Worm (Caenorhabditis elegans) whole organism, L2 larva: ENCODE results near the gene F26D2.16.
A peak's percentile ranks its signal among the peaks of the same experiment; 100 is the strongest.

ENCODE experiments used
- C34F6.9 ChIP-seq: fragments of 150-350 bp; optimal IDR thresholded peaks from 2 replicates; lab custom pipeline; 2014; ENCODE audit warnings: missing biosample characterization, missing genetic modification characterization
- F13H6.1 ChIP-seq: sonication (generic microtip); optimal IDR thresholded peaks from 2 replicates; lab custom pipeline; 2016; ENCODE audit warnings: missing genetic modification characterization, missing compliant biosample characterization
- R02D3.7 ChIP-seq: fragments of 150-350 bp; optimal IDR thresholded peaks from 2 replicates; lab custom pipeline; 2014; ENCODE audit warnings: missing biosample characterization, missing genetic modification characterization
- Y55F3AM.14 ChIP-seq: fragments of 200-800 bp; sonication (Bioruptor generic); optimal IDR thresholded peaks from 2 replicates; lab custom pipeline; 2018; ENCODE audit warnings: mild to moderate bottlenecking, missing genetic modification characterization, missing compliant biosample characterization
- blmp-1 ChIP-seq: sonication (generic microtip); optimal IDR thresholded peaks from 2 replicates; lab custom pipeline; 2017; ENCODE audit warnings: missing genetic modification characterization, mild to moderate bottlenecking, missing compliant biosample characterization, antibody characterized with exemption, moderate library complexity; ENCODE audit not compliant: insufficient read depth
- ceh-16 ChIP-seq: fragments of 150-350 bp; optimal IDR thresholded peaks from 2 replicates; lab custom pipeline; 2014; ENCODE audit warnings: missing biosample characterization, missing genetic modification characterization
- ceh-82 ChIP-seq: fragments of 150-350 bp; optimal IDR thresholded peaks from 2 replicates; lab custom pipeline; 2014; ENCODE audit warnings: missing biosample characterization, missing genetic modification characterization
- crh-2 ChIP-seq: sonication (generic microtip); optimal IDR thresholded peaks from 2 replicates; lab custom pipeline; 2017; ENCODE audit warnings: missing biosample characterization, missing genetic modification characterization
- elt-1 ChIP-seq: fragments of 150-350 bp; optimal IDR thresholded peaks from 2 replicates; lab custom pipeline; 2014; ENCODE audit warnings: missing biosample characterization, missing genetic modification characterization
- fos-1 ChIP-seq: fragments of 150-350 bp; optimal IDR thresholded peaks from 2 replicates; lab custom pipeline; 2014; ENCODE audit warnings: missing biosample characterization, missing genetic modification characterization
- gmeb-1 ChIP-seq: fragments of 150-350 bp; optimal IDR thresholded peaks from 2 replicates; lab custom pipeline; 2014; ENCODE audit warnings: missing biosample characterization, missing genetic modification characterization
- lin-11 ChIP-seq: fragments of 150-350 bp; sonication (generic microtip); optimal IDR thresholded peaks from 2 replicates; lab custom pipeline; 2014; ENCODE audit warnings: missing biosample characterization, missing genetic modification characterization, inconsistent platforms, mixed read lengths
- lin-13 ChIP-seq: fragments of 150-350 bp; optimal IDR thresholded peaks from 2 replicates; lab custom pipeline; 2014; ENCODE audit warnings: missing biosample characterization, missing genetic modification reagents, missing genetic modification characterization
- lin-39 ChIP-seq: fragments of 150-350 bp; optimal IDR thresholded peaks from 2 replicates; lab custom pipeline; 2014; ENCODE audit warnings: missing biosample characterization, missing genetic modification reagents, missing genetic modification characterization
- lsy-2 ChIP-seq, 2 experiments: fragments of 150-350 bp in 1 of 2; sonication (generic microtip) in 1 of 2; optimal IDR thresholded peaks; 2 replicates each; lab custom pipeline; 2014 to 2017; ENCODE audit warnings: missing biosample characterization in 2 of 2, missing genetic modification characterization in 2 of 2
- mab-5 ChIP-seq: fragments of 150-350 bp; optimal IDR thresholded peaks from 2 replicates; lab custom pipeline; 2014; ENCODE audit warnings: missing biosample characterization, missing genetic modification characterization
- mbf-1 ChIP-seq: sonication (generic microtip); optimal IDR thresholded peaks from 2 replicates; lab custom pipeline; 2017; ENCODE audit warnings: missing biosample characterization, missing genetic modification characterization
- mdl-1 ChIP-seq, 2 experiments: fragments of 150-350 bp in 1 of 2; sonication (generic microtip) in 1 of 2; optimal IDR thresholded peaks; 2 replicates each; lab custom pipeline; 2017; ENCODE audit warnings: missing biosample characterization in 2 of 2, missing genetic modification characterization in 2 of 2
- nhr-10 ChIP-seq: sonication (generic microtip); optimal IDR thresholded peaks from 2 replicates; lab custom pipeline; 2017; ENCODE audit warnings: missing biosample characterization, missing genetic modification characterization
- nhr-12 ChIP-seq: fragments of 150-350 bp; optimal IDR thresholded peaks from 2 replicates; lab custom pipeline; 2014; ENCODE audit warnings: missing biosample characterization, missing genetic modification characterization
- nhr-129 ChIP-seq: fragments of 150-350 bp; optimal IDR thresholded peaks from 2 replicates; lab custom pipeline; 2014; ENCODE audit warnings: missing biosample characterization, missing genetic modification characterization
- nhr-23 ChIP-seq: fragments of 150-350 bp; optimal IDR thresholded peaks from 2 replicates; lab custom pipeline; 2014; ENCODE audit warnings: missing biosample characterization, missing genetic modification reagents, missing genetic modification characterization
- nhr-25 ChIP-seq: fragments of 150-350 bp; sonication (generic microtip); optimal IDR thresholded peaks from 3 replicates; lab custom pipeline; 2014; ENCODE audit warnings: missing biosample characterization, missing genetic modification characterization
- nhr-77 ChIP-seq: fragments of 150-350 bp; optimal IDR thresholded peaks from 2 replicates; lab custom pipeline; 2014; ENCODE audit warnings: missing biosample characterization, missing genetic modification characterization
- sem-4 ChIP-seq: fragments of 150-350 bp; optimal IDR thresholded peaks from 2 replicates; lab custom pipeline; 2014; ENCODE audit warnings: missing biosample characterization, missing genetic modification reagents, missing genetic modification characterization
- skn-1 ChIP-seq: sonication (generic microtip); optimal IDR thresholded peaks from 2 replicates; lab custom pipeline; 2017; ENCODE audit warnings: missing biosample characterization, missing genetic modification characterization
- sma-3 ChIP-seq: sonication (generic microtip); optimal IDR thresholded peaks from 2 replicates; lab custom pipeline; 2016; ENCODE audit warnings: missing genetic modification reagents, missing genetic modification characterization, missing compliant biosample characterization
- sma-9 ChIP-seq, 2 experiments: fragments of 150-350 bp in 1 of 2; sonication (generic microtip) in 1 of 2; optimal IDR thresholded peaks; 2 replicates each; lab custom pipeline; 2014 to 2016; ENCODE audit warnings: missing genetic modification characterization in 2 of 2, mild to moderate bottlenecking in 1 of 2, missing biosample characterization in 1 of 2, missing compliant biosample characterization in 1 of 2, missing genetic modification reagents in 1 of 2, moderate library complexity in 1 of 2
- unc-39 ChIP-seq: fragments of 150-350 bp; optimal IDR thresholded peaks from 2 replicates; lab custom pipeline; 2014; ENCODE audit warnings: missing biosample characterization, missing genetic modification characterization
- unc-55 ChIP-seq: fragments of 150-350 bp; sonication (generic microtip); optimal IDR thresholded peaks from 3 replicates; lab custom pipeline; 2014; ENCODE audit warnings: missing biosample characterization, missing genetic modification reagents, missing genetic modification characterization
- unc-62 ChIP-seq: fragments of 150-350 bp; optimal IDR thresholded peaks from 2 replicates; lab custom pipeline; 2014; ENCODE audit warnings: missing biosample characterization, missing genetic modification reagents, missing genetic modification characterization
- zag-1 ChIP-seq: fragments of 150-350 bp; optimal IDR thresholded peaks from 2 replicates; lab custom pipeline; 2014; ENCODE audit warnings: missing biosample characterization, missing genetic modification characterization
- ztf-1 ChIP-seq: fragments of 200-800 bp; sonication (Bioruptor generic); conservative IDR thresholded peaks from 2 replicates; pipeline ENCODE4 v1.3.6; 2022; ENCODE audit warnings: missing genetic modification characterization, missing compliant biosample characterization

Gene F26D2.16

ce11 chrV:16399388-16399787 is 20.3 kb downstream of the F26D2.16 start, which contains the start of gene sre-36:
sre-36 (plus strand) TSS chrV:16399688.
- TF ChIP-seq skn-1 (tag; lab: Kevin White, UChicago) (no peak), nhr-25 (no peak), lin-39 (tag; lab: Kevin White, UChicago) (no peak), unc-62 (GFP tag; lab: Kevin White, UChicago) (no peak), fos-1 (tag; lab: Kevin White, UChicago) (no peak)

DNA sequence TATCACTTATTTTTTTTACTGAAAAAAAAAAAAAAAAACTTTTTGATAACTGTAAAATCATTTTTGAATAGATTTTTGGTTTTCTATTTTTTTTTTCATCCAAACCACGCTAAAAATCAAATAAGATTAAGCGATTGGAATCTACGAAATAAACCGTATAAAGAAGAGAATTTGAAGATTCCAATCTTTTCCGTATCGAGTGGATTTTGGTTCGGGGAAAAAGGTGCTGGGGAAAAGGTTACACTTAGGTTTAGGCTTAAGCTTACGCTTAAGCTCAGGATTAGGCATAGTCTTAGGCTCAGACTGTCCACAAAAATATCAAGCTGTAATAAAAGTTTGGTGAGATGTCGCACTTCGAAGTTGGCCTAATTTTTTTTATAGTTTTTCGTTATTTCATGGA is 23.9 kb downstream of the F26D2.16 start, which contains the start of gene F13A7.12:
Gene F13A7.12 (plus strand): TSS at position 301 of the 400 bp plus-strand sequence.
- no peak for TF ChIP-seq lin-11
- TF ChIP-seq lsy-2 (tag; optimal IDR thresholded peaks at IDR 0.05; lab: Kevin White, UChicago): no peak
- no peak for TF ChIP-seq nhr-77 (tag; lab: Kevin White, UChicago)
- TF ChIP-seq nhr-23: no peak
- no peak for TF ChIP-seq ceh-82 (tag; lab: Kevin White, UChicago)
- no peak for TF ChIP-seq skn-1 (tag; lab: Kevin White, UChicago)

ce11 chrV:16395131-16395530 is 24.5 kb downstream of the F26D2.16 start, which contains the start of gene F13A7.11:
F13A7.11 (minus strand) TSS chrV:16395304.
- TF ChIP-seq fos-1 (tag; lab: Kevin White, UChicago) (peak; percentile 80), crh-2 (peak; percentile 11), lin-39 (tag; lab: Kevin White, UChicago) (no peak), nhr-129 (peak; percentile 100), sma-3 (peak; percentile 24), sma-9 (GFP tag; optimal IDR thresholded peaks at IDR 0.05; lab: Kevin White, UChicago) (peak; percentile 67), sma-9 (tag; optimal IDR thresholded peaks at IDR 0.05; lab: Kevin White, UChicago) (no peak), gmeb-1 (peak; percentile 37), mab-5 (tag; lab: Kevin White, UChicago) (no peak), C34F6.9 (tag; lab: Kevin White, UChicago) (peak; percentile 15), ztf-1 (GFP tag; lab: Robert Waterston, UW) (no peak), nhr-10 (tag; lab: Kevin White, UChicago) (no peak), nhr-25 (no peak), lin-13 (GFP tag; lab: Kevin White, UChicago) (no peak), ceh-16 (no peak), sem-4 (tag; lab: Kevin White, UChicago) (no peak), Y55F3AM.14 (GFP tag; lab: Kevin White, UChicago) (no peak), unc-55 (peak; percentile 40)

DNA sequence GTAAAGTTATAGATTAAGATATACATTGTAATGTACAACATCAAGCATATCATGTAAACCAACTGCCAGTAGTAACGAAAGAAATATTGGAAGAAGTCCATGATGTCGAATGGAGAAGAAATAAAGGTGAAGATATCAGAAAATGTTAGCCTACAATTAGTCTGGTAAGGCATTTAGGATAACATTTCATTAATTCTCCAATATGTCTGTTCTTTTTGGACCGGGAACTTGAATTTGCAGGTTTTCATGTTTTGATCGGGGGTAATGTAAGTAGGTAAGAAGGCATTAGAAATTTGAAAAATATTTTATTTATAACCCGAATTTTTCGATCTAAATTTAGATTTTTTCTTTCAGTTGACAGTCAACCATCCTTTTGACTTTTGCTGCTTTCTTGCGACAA is 25.9 kb downstream of the F26D2.16 start, which contains the start of gene srd-63:
Gene srd-63 (minus strand): TSS at position 101 of the 400 bp plus-strand sequence.
- TF ChIP-seq R02D3.7 (tag; lab: Kevin White, UChicago) (no peak), nhr-25 (no peak), zag-1 (tag; lab: Kevin White, UChicago) (no peak), nhr-77 (tag; lab: Kevin White, UChicago) (no peak), sem-4 (tag; lab: Kevin White, UChicago) (no peak), Y55F3AM.14 (GFP tag; lab: Kevin White, UChicago) (no peak), nhr-12 (no peak), unc-55 (no peak)

ce11 chrV:16390655-16391054 is 29.0 kb downstream of the F26D2.16 start, which contains the start of gene gst-44:
gst-44 (plus strand) TSS chrV:16390891.
- TF ChIP-seq F13H6.1 (tag; lab: Kevin White, UChicago) (no peak), elt-1 (tag; lab: Kevin White, UChicago) (no peak), nhr-25 (no peak), blmp-1 (tag; lab: Kevin White, UChicago) (no peak), sma-9 (GFP tag; optimal IDR thresholded peaks at IDR 0.05; lab: Kevin White, UChicago) (peak; percentile 77), sma-9 (tag; optimal IDR thresholded peaks at IDR 0.05; lab: Kevin White, UChicago) (no peak), unc-39 (tag; lab: Kevin White, UChicago) (no peak), sem-4 (tag; lab: Kevin White, UChicago) (no peak), skn-1 (tag; lab: Kevin White, UChicago) (no peak), lin-39 (tag; lab: Kevin White, UChicago) (no peak), nhr-129 (peak; percentile 5), mbf-1 (no peak), zag-1 (tag; lab: Kevin White, UChicago) (no peak), mdl-1 (tag; optimal IDR thresholded peaks at IDR 0.05; lab: Kevin White, UChicago) (no peak), fos-1 (tag; lab: Kevin White, UChicago) (peak; percentile 49)
